Fruit fly (Drosophila melanogaster) S2 (cell line): Measurements from ENCODE around the gene slmb.

Source experiments
- CG8478 ChIP-seq: fragments of >200 bp; optimal IDR thresholded peaks from 2 replicates; lab custom pipeline; 2018
- CTCF ChIP-seq, 2 experiments: fragments of >200 bp; optimal IDR thresholded peaks; 2 replicates each; lab custom pipeline; 2018

dm6 chr3R:21126673-21127284 is 506 bp downstream of the slmb start:
- TF ChIP-seq CTCF (optimal IDR thresholded peaks at IDR 0.05; lab: Kevin White, UChicago) (peak in 1 of 2 experiments; percentile 37), CG8478 (lab: Kevin White, UChicago) (no peak)
